Fruit fly (Drosophila melanogaster) Kc167 (cell line): ENCODE measurements around the gene Nlg4.

Experiments used
- Sin3A ChIP-seq: fragments of >200 bp; optimal IDR thresholded peaks from 2 replicates; lab custom pipeline; 2018; ENCODE audit warnings: missing external identifiers
- h ChIP-seq: fragments of >200 bp; optimal IDR thresholded peaks from 3 replicates; lab custom pipeline; 2018; ENCODE audit warnings: missing external identifiers
- psq ChIP-seq: fragments of >200 bp; optimal IDR thresholded peaks from 2 replicates; lab custom pipeline; 2017; ENCODE audit warnings: missing external identifiers

DNA sequence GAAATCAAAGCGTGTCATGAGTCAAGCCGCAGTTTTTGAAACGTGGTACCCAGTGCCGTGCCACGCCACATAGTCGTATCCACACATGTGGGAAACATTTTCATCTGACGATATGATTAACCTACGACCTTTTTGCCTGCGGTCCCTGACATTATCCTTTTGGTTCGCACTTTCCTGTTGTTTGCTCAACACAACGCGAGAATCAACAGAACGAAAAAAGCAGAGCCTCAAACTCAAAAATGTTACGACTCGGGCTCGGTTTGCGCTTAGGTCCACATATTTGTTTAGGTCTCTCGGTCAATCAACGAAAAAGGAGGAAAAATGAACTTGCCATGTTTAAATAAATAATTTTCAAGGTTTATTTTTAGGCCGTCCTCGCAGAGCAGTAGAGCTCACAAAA is 71.4 kb downstream of the Nlg4 start:
- TF ChIP-seq h (lab: Kevin White, UChicago) (no peak), psq (lab: Kevin White, UChicago) (no peak), Sin3A (lab: Kevin White, UChicago) (no peak)
